Worm (Caenorhabditis elegans) whole organism, L4/young adult: ENCODE data around the gene srxa-10.

ENCODE experiments used
- W03F9.2 ChIP-seq: fragments of 150-350 bp; optimal IDR thresholded peaks from 2 replicates; lab custom pipeline; 2014; ENCODE audit warnings: missing biosample characterization, missing genetic modification characterization
- dao-5 ChIP-seq: sonication (generic microtip); optimal IDR thresholded peaks from 2 replicates; lab custom pipeline; 2016; ENCODE audit warnings: missing genotype, missing genetic modification characterization, moderate library complexity, missing compliant biosample characterization
- him-1 ChIP-seq: sonication (generic microtip); optimal IDR thresholded peaks from 2 replicates; lab custom pipeline; 2016; ENCODE audit warnings: missing genotype, missing genetic modification reagents, missing genetic modification characterization, missing compliant biosample characterization

The srxa-10 gene

ce11 chrIII:9818763-9819162 lies 22.4 kb upstream of the srxa-10 start, which contains the start of gene panl-3:
Gene panl-3 (plus strand): TSS chrIII:9819056.
- TF ChIP-seq him-1 (tag; lab: Kevin White, UChicago) (no peak), dao-5 (tag; lab: Kevin White, UChicago) (no peak), W03F9.2 (tag; lab: Kevin White, UChicago) (no peak)

- TF ChIP-seq dao-5 (tag; lab: Kevin White, UChicago) (no peak), W03F9.2 (tag; lab: Kevin White, UChicago) (peak; percentile 61), him-1 (tag; lab: Kevin White, UChicago) (no peak)
These were observed 21.5 kb upstream of the srxa-10 start for ce11 chrIII:9817894-9818293.

- TF ChIP-seq him-1 (tag; lab: Kevin White, UChicago) (no peak), W03F9.2 (tag; lab: Kevin White, UChicago) (no peak), dao-5 (tag; lab: Kevin White, UChicago) (no peak)
These were observed 20.8 kb upstream of the srxa-10 start, which contains the start of gene cnx-1 for ce11 chrIII:9817087-9817612. Gene cnx-1 (minus strand): TSS chrIII:9817137.

ce11 chrIII:9813146-9813545 lies 16.8 kb upstream of the srxa-10 start, which contains the start of gene ZK632.14:
Gene ZK632.14 (plus strand): TSS chrIII:9813446.
- no peak for TF ChIP-seq him-1 (tag; lab: Kevin White, UChicago)
- no peak for TF ChIP-seq dao-5 (tag; lab: Kevin White, UChicago)
- no peak for TF ChIP-seq W03F9.2 (tag; lab: Kevin White, UChicago)

- TF ChIP-seq W03F9.2 (tag; lab: Kevin White, UChicago) (peak; percentile 56), dao-5 (tag; lab: Kevin White, UChicago) (no peak)
These were observed 11.8 kb upstream of the srxa-10 start, which contains the start of gene gtap-2 for ce11 chrIII:9808179-9808578. Gene gtap-2 (plus strand): TSS chrIII:9808544.

ce11 chrIII:9807560-9808046 lies 11.3 kb upstream of the srxa-10 start:
- no peak for TF ChIP-seq W03F9.2 (tag; lab: Kevin White, UChicago)
- TF ChIP-seq dao-5 (tag; lab: Kevin White, UChicago) = no peak
- no peak for TF ChIP-seq him-1 (tag; lab: Kevin White, UChicago)

ce11 chrIII:9806968-9807559 lies 10.7 kb upstream of the srxa-10 start, which contains the start of gene ZK632.4:
Gene ZK632.4 (minus strand): TSS chrIII:9807454.
- TF ChIP-seq dao-5 (tag; lab: Kevin White, UChicago) = no peak
- no peak for TF ChIP-seq W03F9.2 (tag; lab: Kevin White, UChicago)
- TF ChIP-seq him-1 (tag; lab: Kevin White, UChicago) = no peak

- TF ChIP-seq W03F9.2 (tag; lab: Kevin White, UChicago) (no peak), dao-5 (tag; lab: Kevin White, UChicago) (no peak), him-1 (tag; lab: Kevin White, UChicago) (no peak)
These were observed 8.8 kb upstream of the srxa-10 start, which contains the start of gene riok-3 for ce11 chrIII:9804997-9805610. Gene riok-3 (minus strand): TSS chrIII:9805011.

- TF ChIP-seq him-1 (tag; lab: Kevin White, UChicago) (no peak), dao-5 (tag; lab: Kevin White, UChicago) (no peak), W03F9.2 (tag; lab: Kevin White, UChicago) (no peak)
These were observed 5.7 kb upstream of the srxa-10 start for ce11 chrIII:9802045-9802444.

- TF ChIP-seq dao-5 (tag; lab: Kevin White, UChicago) (no peak), him-1 (tag; lab: Kevin White, UChicago) (no peak), W03F9.2 (tag; lab: Kevin White, UChicago) (no peak)
These were observed 2.3 kb upstream of the srxa-10 start, which contains the start of gene ZK632.2 for ce11 chrIII:9798478-9799157. Gene ZK632.2 (plus strand): TSS chrIII:9799107.

ce11 chrIII:9793592-9794417 lies 2.5 kb downstream of the srxa-10 start, which contains the start of the genes R10E11.9 and mcm-6:
Gene R10E11.9 (minus strand): TSS chrIII:9793642.
Gene mcm-6 (plus strand): TSS chrIII:9794367.
- TF ChIP-seq him-1 (tag; lab: Kevin White, UChicago) (no peak), W03F9.2 (tag; lab: Kevin White, UChicago) (no peak), dao-5 (tag; lab: Kevin White, UChicago) (no peak)

- no peak for TF ChIP-seq dao-5 (tag; lab: Kevin White, UChicago)
- TF ChIP-seq him-1 (tag; lab: Kevin White, UChicago) = no peak
- TF ChIP-seq W03F9.2 (tag; lab: Kevin White, UChicago) = no peak
These were observed 6.7 kb downstream of the srxa-10 start, which contains the start of gene R10E11.5 for ce11 chrIII:9789607-9790073. Gene R10E11.5 (minus strand): TSS chrIII:9789657.
